Worm (Caenorhabditis elegans) whole organism, L2 larva: ENCODE results near the gene Y53F4B.62.

Source experiments
- nhr-6 ChIP-seq: fragments of 150-350 bp; optimal IDR thresholded peaks from 2 replicates; lab custom pipeline; 2014; ENCODE audit warnings: missing biosample characterization, missing genetic modification characterization
- ztf-11 ChIP-seq: sonication (generic microtip); optimal IDR thresholded peaks from 2 replicates; lab custom pipeline; 2017; ENCODE audit warnings: missing biosample characterization, missing genetic modification characterization

DNA sequence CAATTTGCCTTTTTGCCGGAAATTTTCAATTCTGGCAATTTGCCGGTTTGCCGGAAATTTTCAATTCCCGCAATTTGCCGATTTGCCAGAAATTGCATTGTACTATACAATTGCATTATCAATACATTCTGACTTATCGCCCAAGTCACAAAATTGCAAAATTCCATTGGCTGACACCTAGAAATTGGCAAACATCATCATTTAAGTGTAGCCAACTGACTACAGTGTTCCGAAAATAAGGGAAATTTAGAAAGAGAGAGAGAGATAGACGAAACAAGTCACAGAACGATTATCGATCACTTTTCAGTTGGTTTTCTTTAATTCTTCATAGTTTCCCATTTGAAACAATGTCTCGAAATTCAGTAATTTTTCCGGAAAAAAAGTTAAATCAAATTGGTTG is 19.1 kb downstream of the Y53F4B.62 start:
- TF ChIP-seq ztf-11 (no peak), nhr-6 (tag; lab: Kevin White, UChicago) (no peak)
